Fruit fly (Drosophila melanogaster) whole organism, embryonic: ENCODE results near the gene Trs23.

Source experiments
- CG10209 ChIP-seq: fragments of 200-800 bp; sonication (Bioruptor generic); optimal IDR thresholded peaks from 3 replicates; lab custom pipeline; 2017; ENCODE audit warnings: missing biosample characterization, mild to moderate bottlenecking, missing genetic modification characterization, missing genetic modification reagents
- CG10366 ChIP-seq: fragments of 200-800 bp; sonication (Bioruptor generic); IDR thresholded peaks from 2 replicates; pipeline ENCODE4 v1.3.6; 2022; ENCODE audit warnings: missing biosample characterization, missing genetic modification characterization
- CG10959 ChIP-seq: fragments of 200-800 bp; sonication (Bioruptor generic); IDR thresholded peaks from 2 replicates; pipeline ENCODE4 v1.3.6; 2022; ENCODE audit warnings: missing biosample characterization, missing genetic modification characterization
- CG13123 ChIP-seq: fragments of 200-800 bp; sonication (Bioruptor generic); optimal IDR thresholded peaks from 2 replicates; lab custom pipeline; 2016; ENCODE audit warnings: missing biosample characterization, missing genetic modification characterization
- CG14710 ChIP-seq: fragments of 200-800 bp; sonication (Bioruptor generic); optimal IDR thresholded peaks from 3 replicates; lab custom pipeline; 2019; ENCODE audit warnings: missing biosample characterization, mild to moderate bottlenecking, missing genetic modification characterization, moderate library complexity
- CG15269 ChIP-seq: fragments of 200-800 bp; sonication (Bioruptor generic); optimal IDR thresholded peaks from 2 replicates; lab custom pipeline; 2018; ENCODE audit warnings: missing biosample characterization, mild to moderate bottlenecking, missing genetic modification characterization, moderate library complexity
- CG17328 ChIP-seq: fragments of 200-800 bp; sonication (Bioruptor generic); IDR thresholded peaks from 2 replicates; pipeline ENCODE4 v1.3.6; 2022; ENCODE audit warnings: missing biosample characterization, missing genetic modification characterization
- CG17359 ChIP-seq: fragments of 200-800 bp; sonication (Bioruptor generic); optimal IDR thresholded peaks from 3 replicates; lab custom pipeline; 2018; ENCODE audit warnings: missing biosample characterization, mild to moderate bottlenecking, missing genetic modification characterization, moderate library complexity
- CG2120 ChIP-seq: fragments of 200-800 bp; sonication (Bioruptor generic); optimal IDR thresholded peaks from 3 replicates; lab custom pipeline; 2016; ENCODE audit warnings: missing biosample characterization, missing genetic modification characterization
- CG33213 ChIP-seq: fragments of 200-800 bp; sonication (Bioruptor generic); optimal IDR thresholded peaks from 3 replicates; lab custom pipeline; 2016; ENCODE audit warnings: missing biosample characterization, missing genetic modification characterization
- CG34376 ChIP-seq: fragments of 200-800 bp; sonication (Bioruptor generic); optimal IDR thresholded peaks from 2 replicates; lab custom pipeline; 2018; ENCODE audit warnings: missing biosample characterization, mild to moderate bottlenecking, missing genetic modification characterization
- CG34422 ChIP-seq: fragments of 200-800 bp; sonication (Bioruptor generic); IDR thresholded peaks from 3 replicates; pipeline ENCODE4 v1.3.6; 2022; ENCODE audit warnings: missing biosample characterization, missing genetic modification characterization
- CG42726 ChIP-seq: fragments of 200-800 bp; sonication (Bioruptor generic); IDR thresholded peaks from 2 replicates; pipeline ENCODE4 v1.3.6; 2022; ENCODE audit warnings: missing biosample characterization, missing genetic modification characterization; ENCODE audit not compliant: partially characterized antibody
- CG4282 ChIP-seq: fragments of 200-800 bp; sonication (Bioruptor generic); optimal IDR thresholded peaks from 2 replicates; lab custom pipeline; 2016; ENCODE audit warnings: missing biosample characterization, missing genetic modification characterization
- CG4424 ChIP-seq: fragments of 200-800 bp; sonication (Bioruptor generic); optimal IDR thresholded peaks from 3 replicates; lab custom pipeline; 2016; ENCODE audit warnings: missing biosample characterization, missing genetic modification characterization
- CG4617 ChIP-seq: fragments of 200-800 bp; sonication (Bioruptor generic); optimal IDR thresholded peaks from 3 replicates; lab custom pipeline; 2016; ENCODE audit warnings: missing biosample characterization, missing genetic modification characterization, borderline replicate concordance
- CG7372 ChIP-seq: fragments of 200-800 bp; sonication (Bioruptor generic); IDR thresholded peaks from 2 replicates; pipeline ENCODE4 v1.3.6; 2022; ENCODE audit warnings: missing biosample characterization, missing genetic modification characterization
- CG7839 ChIP-seq: fragments of 200-800 bp; sonication (Bioruptor generic); optimal IDR thresholded peaks from 3 replicates; lab custom pipeline; 2018; ENCODE audit warnings: missing biosample characterization, mild to moderate bottlenecking, missing genetic modification characterization, moderate library complexity
- CG8290 ChIP-seq, 3 experiments: fragments of 200-800 bp; sonication (Bioruptor generic); optimal IDR thresholded peaks; 2 replicates each; lab custom pipeline; 2016 to 2019; ENCODE audit warnings: missing biosample characterization in 3 of 3, missing genetic modification characterization in 3 of 3, mild to moderate bottlenecking in 2 of 3, moderate library complexity in 1 of 3
- CG9727 ChIP-seq: fragments of 200-800 bp; sonication (Bioruptor generic); optimal IDR thresholded peaks from 3 replicates; lab custom pipeline; 2017; ENCODE audit warnings: missing biosample characterization, mild to moderate bottlenecking, missing genetic modification characterization
- CTCF ChIP-seq: fragments of 200-800 bp; sonication (Bioruptor generic); optimal IDR thresholded peaks from 2 replicates; lab custom pipeline; 2017; ENCODE audit warnings: missing biosample characterization, mild to moderate bottlenecking, missing genetic modification characterization, moderate library complexity
- D19A ChIP-seq: fragments of 200-800 bp; optimal IDR thresholded peaks from 3 replicates; lab custom pipeline; 2019; ENCODE audit warnings: missing biosample characterization, mild to moderate bottlenecking, missing genetic modification characterization, moderate library complexity
- Ets97D ChIP-seq: fragments of 200-800 bp; sonication (Bioruptor generic); optimal IDR thresholded peaks from 3 replicates; lab custom pipeline; 2016; ENCODE audit warnings: missing biosample characterization, missing genetic modification characterization
- GATAe ChIP-seq: fragments of 200-800 bp; sonication (Bioruptor generic); conservative IDR thresholded peaks from 2 replicates; pipeline ENCODE4 v1.3.6; 2022; ENCODE audit warnings: missing biosample characterization, missing genetic modification characterization
- H15 ChIP-seq: fragments of 200-800 bp; sonication (Bioruptor generic); IDR thresholded peaks from 3 replicates; pipeline ENCODE4 v1.3.6; 2022; ENCODE audit warnings: missing biosample characterization, missing genetic modification characterization
- Jarid2 ChIP-seq: fragments of 200-800 bp; sonication (Bioruptor generic); optimal IDR thresholded peaks from 3 replicates; lab custom pipeline; 2017; ENCODE audit warnings: mild to moderate bottlenecking, missing biosample characterization, missing genetic modification reagents, missing genetic modification characterization
- Lim3 ChIP-seq: fragments of 200-800 bp; sonication (Bioruptor generic); IDR thresholded peaks from 2 replicates; pipeline ENCODE4 v1.3.6; 2022; ENCODE audit warnings: missing biosample characterization, missing genetic modification characterization
- NC2α ChIP-seq: fragments of 200-800 bp; sonication (Bioruptor generic); optimal IDR thresholded peaks from 2 replicates; lab custom pipeline; 2016; ENCODE audit warnings: missing biosample characterization, missing genetic modification characterization
- NK7.1 ChIP-seq: fragments of 200-800 bp; sonication (Bioruptor generic); optimal IDR thresholded peaks from 3 replicates; lab custom pipeline; 2016; ENCODE audit warnings: missing biosample characterization, missing genetic modification characterization
- Neu2 ChIP-seq: fragments of 200-800 bp; sonication (Bioruptor generic); optimal IDR thresholded peaks from 3 replicates; lab custom pipeline; 2016; ENCODE audit warnings: missing biosample characterization, missing genetic modification characterization, borderline replicate concordance
- Oli ChIP-seq: fragments of 200-800 bp; sonication (Bioruptor generic); optimal IDR thresholded peaks from 2 replicates; lab custom pipeline; 2018; ENCODE audit warnings: missing biosample characterization, mild to moderate bottlenecking, missing genetic modification characterization, moderate library complexity
- Ravus ChIP-seq: fragments of 200-800 bp; sonication (Bioruptor generic); IDR thresholded peaks from 2 replicates; pipeline ENCODE4 v1.3.6; 2022; ENCODE audit warnings: missing biosample characterization, missing genetic modification characterization
- Xbp1 ChIP-seq: fragments of 200-800 bp; sonication (Bioruptor generic); optimal IDR thresholded peaks from 3 replicates; lab custom pipeline; 2016; ENCODE audit warnings: missing biosample characterization, mild to moderate bottlenecking, missing genetic modification characterization
- bbx ChIP-seq: fragments of 200-800 bp; sonication (Bioruptor generic); IDR thresholded peaks from 2 replicates; pipeline ENCODE4 v1.3.6; 2022; ENCODE audit warnings: missing biosample characterization, missing genetic modification characterization; ENCODE audit not compliant: partially characterized antibody
- chm ChIP-seq: fragments of 200-800 bp; sonication (Bioruptor generic); IDR thresholded peaks from 2 replicates; pipeline ENCODE4 v1.3.6; 2022; ENCODE audit warnings: missing biosample characterization, missing genetic modification characterization
- croc ChIP-seq: fragments of 200-800 bp; sonication (Bioruptor generic); conservative IDR thresholded peaks from 3 replicates; pipeline ENCODE4 v1.3.6; 2022; ENCODE audit warnings: missing biosample characterization, missing genetic modification characterization
- crp ChIP-seq, 2 experiments: fragments of 200-800 bp; sonication (Bioruptor generic); optimal IDR thresholded peaks; 2 replicates in 1 of 2; 3 replicates in 1 of 2; lab custom pipeline; 2017; ENCODE audit warnings: missing biosample characterization in 2 of 2, missing genetic modification characterization in 2 of 2, mild to moderate bottlenecking in 1 of 2, moderate library complexity in 1 of 2
- dmrt11E ChIP-seq: fragments of 200-800 bp; sonication (Bioruptor generic); optimal IDR thresholded peaks from 3 replicates; lab custom pipeline; 2018; ENCODE audit warnings: missing biosample characterization, mild to moderate bottlenecking, missing genetic modification characterization, moderate library complexity
- fd96Cb ChIP-seq: fragments of 200-800 bp; sonication (Bioruptor generic); optimal IDR thresholded peaks from 2 replicates; lab custom pipeline; 2018; ENCODE audit warnings: missing biosample characterization, mild to moderate bottlenecking, missing genetic modification characterization, moderate library complexity
- grn ChIP-seq: fragments of 200-800 bp; sonication (Bioruptor generic); optimal IDR thresholded peaks from 3 replicates; lab custom pipeline; 2017; ENCODE audit warnings: missing biosample characterization, missing genetic modification characterization
- gsb-n ChIP-seq: fragments of 200-800 bp; sonication (Bioruptor generic); optimal IDR thresholded peaks from 3 replicates; lab custom pipeline; 2018; ENCODE audit warnings: missing biosample characterization, mild to moderate bottlenecking, missing genetic modification characterization
- kay ChIP-seq: fragments of 200-800 bp; sonication (Bioruptor generic); optimal IDR thresholded peaks from 2 replicates; lab custom pipeline; 2016; ENCODE audit warnings: missing biosample characterization, missing genetic modification characterization
- mirr ChIP-seq: fragments of 200-800 bp; sonication (Bioruptor generic); optimal IDR thresholded peaks from 3 replicates; lab custom pipeline; 2018; ENCODE audit warnings: missing biosample characterization, mild to moderate bottlenecking, missing genetic modification characterization
- psq ChIP-seq: fragments of 200-800 bp; sonication (Bioruptor generic); optimal IDR thresholded peaks from 2 replicates; lab custom pipeline; 2017; ENCODE audit warnings: missing biosample characterization, missing genetic modification characterization
- repo ChIP-seq: fragments of 200-800 bp; sonication (Bioruptor generic); optimal IDR thresholded peaks from 2 replicates; lab custom pipeline; 2016; ENCODE audit warnings: missing biosample characterization, missing genetic modification characterization
- rib ChIP-seq: fragments of 200-800 bp; sonication (Bioruptor generic); IDR thresholded peaks from 2 replicates; pipeline ENCODE4 v1.3.6; 2022; ENCODE audit warnings: missing biosample characterization, missing genetic modification characterization
- sc ChIP-seq, 3 experiments: fragments of >200 bp in 2 of 3; fragments of 200-800 bp in 1 of 3; sonication (Bioruptor generic) in 1 of 3; optimal IDR thresholded peaks; 2 replicates in 2 of 3; 3 replicates in 1 of 3; lab custom pipeline; 2017; ENCODE audit warnings: mild to moderate bottlenecking in 1 of 3, missing biosample characterization in 1 of 3, missing genetic modification characterization in 1 of 3, missing genetic modification reagents in 1 of 3
- ssp ChIP-seq: fragments of 200-800 bp; sonication (Bioruptor generic); IDR thresholded peaks from 2 replicates; pipeline ENCODE4 v1.3.6; 2022; ENCODE audit warnings: missing biosample characterization, missing genetic modification characterization
- wek ChIP-seq: fragments of 200-800 bp; sonication (Bioruptor generic); optimal IDR thresholded peaks from 3 replicates; lab custom pipeline; 2018; ENCODE audit warnings: missing biosample characterization, mild to moderate bottlenecking, missing genetic modification characterization, moderate library complexity
- zen ChIP-seq: fragments of 200-800 bp; sonication (Bioruptor generic); optimal IDR thresholded peaks from 3 replicates; lab custom pipeline; 2018; ENCODE audit warnings: missing biosample characterization, mild to moderate bottlenecking, missing genetic modification characterization, moderate library complexity

The Trs23 gene

DNA sequence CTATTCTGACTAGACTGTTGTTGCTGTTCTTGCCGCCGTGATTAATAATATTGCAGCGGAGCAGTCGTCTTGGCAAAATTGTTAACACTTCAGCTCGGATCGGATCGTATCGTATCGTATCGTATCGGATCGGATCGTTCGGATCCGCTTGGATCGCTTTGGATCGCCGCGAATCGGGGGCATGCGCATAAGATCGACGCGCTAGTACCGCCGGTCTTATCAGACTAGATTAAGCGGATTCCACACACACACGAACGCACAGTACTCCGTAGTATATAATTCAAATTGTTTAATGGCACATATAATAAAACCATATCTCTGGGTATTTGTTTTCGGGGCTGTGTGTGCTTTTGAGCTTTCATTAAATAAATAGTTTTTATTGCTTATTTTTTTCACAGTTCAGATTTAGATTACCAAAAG lies 13.9 kb downstream of the Trs23 start:
- no peak for TF ChIP-seq repo (GFP tag; lab: Kevin White, UChicago)
- peak; percentile 15 for TF ChIP-seq CTCF (GFP tag; lab: Kevin White, UChicago)
- TF ChIP-seq ssp (GFP tag; lab: Robert Waterston, UW), result no peak
- no peak for TF ChIP-seq CG42726 (GFP tag; lab: Robert Waterston, UW)
- TF ChIP-seq grn (GFP tag; lab: Kevin White, UChicago), result peak; percentile 99
- TF ChIP-seq CG17328, result 0 out of 2 replicates have a peak, but pooled peaks have one; percentile 27
- TF ChIP-seq croc (GFP tag; lab: Robert Waterston, UW), result no peak
- no peak for TF ChIP-seq sc (optimal IDR thresholded peaks at IDR 0.05; lab: Kevin White, UChicago)
- peak; percentile 6 for TF ChIP-seq sc (GFP tag; optimal IDR thresholded peaks at IDR 0.05; lab: Kevin White, UChicago)
- TF ChIP-seq Ets97D (GFP tag; lab: Kevin White, UChicago), result no peak
- no peak for TF ChIP-seq CG8290 (GFP tag; optimal IDR thresholded peaks at IDR 0.05; lab: Kevin White, UChicago)
- TF ChIP-seq CG8290 (tag; optimal IDR thresholded peaks at IDR 0.05; lab: Kevin White, UChicago), result peak in 1 of 2 experiments; percentile 40
- TF ChIP-seq CG10366 (GFP tag; lab: Robert Waterston, UW), result no peak
- TF ChIP-seq NC2α, result no peak
- no peak for TF ChIP-seq CG7372 (GFP tag; lab: Robert Waterston, UW)
- TF ChIP-seq zen (tag; lab: Kevin White, UChicago), result no peak
- no peak for TF ChIP-seq CG34422
- peak; percentile 98 for TF ChIP-seq mirr (GFP tag; lab: Kevin White, UChicago)
- TF ChIP-seq CG4282 (GFP tag; lab: Kevin White, UChicago), result no peak
- peak; percentile 24 for TF ChIP-seq CG2120 (GFP tag; lab: Kevin White, UChicago)
- TF ChIP-seq CG4617 (GFP tag; lab: Kevin White, UChicago), result no peak
- no peak for TF ChIP-seq Xbp1
- TF ChIP-seq CG4424 (GFP tag; lab: Kevin White, UChicago), result no peak
- peak; percentile 56; the same call in 1 of the 2 replicates for TF ChIP-seq rib (GFP tag; lab: Robert Waterston, UW)
- TF ChIP-seq CG17359 (tag; lab: Kevin White, UChicago), result peak; percentile 65
- TF ChIP-seq kay, result no peak
- no peak for TF ChIP-seq NK7.1
- TF ChIP-seq dmrt11E, result no peak
- peak; percentile 72 for TF ChIP-seq gsb-n (tag; lab: Kevin White, UChicago)
- TF ChIP-seq CG14710 (tag; lab: Kevin White, UChicago), result peak; percentile 13
- TF ChIP-seq crp (GFP tag; optimal IDR thresholded peaks at IDR 0.05; lab: Kevin White, UChicago), result no peak
- peak; percentile 99 for TF ChIP-seq CG34376 (GFP tag; lab: Kevin White, UChicago)
- TF ChIP-seq Neu2 (GFP tag; lab: Kevin White, UChicago), result no peak
- TF ChIP-seq Ravus (GFP tag; lab: Robert Waterston, UW), result no peak
- no peak for TF ChIP-seq D19A
- TF ChIP-seq CG10959, result no peak
- no peak for TF ChIP-seq H15 (GFP tag; lab: Robert Waterston, UW)
- peak; percentile 69 for TF ChIP-seq GATAe (GFP tag; lab: Robert Waterston, UW)
- peak; percentile 68 for TF ChIP-seq wek (GFP tag; lab: Kevin White, UChicago)
- no peak for TF ChIP-seq Oli (tag; lab: Kevin White, UChicago)
- TF ChIP-seq CG15269 (tag; lab: Kevin White, UChicago), result peak; percentile 58
- TF ChIP-seq chm, result peak; percentile 39; the same call in 1 of the 2 replicates
- TF ChIP-seq fd96Cb (tag; lab: Kevin White, UChicago), result peak; percentile 5
- no peak for TF ChIP-seq Jarid2 (GFP tag; lab: Kevin White, UChicago)
- peak; percentile 2 for TF ChIP-seq CG7839 (tag; lab: Kevin White, UChicago)
- peak; percentile 35 for TF ChIP-seq CG9727
- TF ChIP-seq CG33213 (GFP tag; lab: Kevin White, UChicago), result peak; percentile 14
- TF ChIP-seq Lim3 (GFP tag; lab: Robert Waterston, UW), result no peak
- TF ChIP-seq bbx (GFP tag; lab: Robert Waterston, UW), result no peak
- no peak for TF ChIP-seq psq (GFP tag; lab: Kevin White, UChicago)
- TF ChIP-seq CG10209, result peak; percentile 58
- no peak for TF ChIP-seq CG13123 (GFP tag; lab: Kevin White, UChicago)
